Fruit fly (Drosophila melanogaster) whole organism, embryonic: Measurements from ENCODE around the gene CG7611.
A peak's percentile ranks its signal among the peaks of the same experiment; 100 is the strongest.

Experiments
- CG12236 ChIP-seq: fragments of 200-800 bp; sonication (Bioruptor generic); optimal IDR thresholded peaks from 2 replicates; lab custom pipeline; 2016; ENCODE audit warnings: missing biosample characterization, missing genetic modification characterization
- CG12299 ChIP-seq: fragments of 200-800 bp; sonication (Bioruptor generic); optimal IDR thresholded peaks from 2 replicates; lab custom pipeline; 2018; ENCODE audit warnings: missing biosample characterization, mild to moderate bottlenecking, missing genetic modification characterization
- CG12391 ChIP-seq: fragments of 200-800 bp; sonication (Bioruptor generic); optimal IDR thresholded peaks from 3 replicates; lab custom pipeline; 2018; ENCODE audit warnings: missing biosample characterization, mild to moderate bottlenecking, missing genetic modification characterization, moderate library complexity
- CG1647 ChIP-seq: fragments of 200-800 bp; sonication (Bioruptor generic); optimal IDR thresholded peaks from 3 replicates; lab custom pipeline; 2016; ENCODE audit warnings: missing biosample characterization, missing genetic modification characterization
- CG17829 ChIP-seq: fragments of 200-800 bp; optimal IDR thresholded peaks from 2 replicates; lab custom pipeline; 2019; ENCODE audit warnings: missing biosample characterization, mild to moderate bottlenecking, missing genetic modification characterization, moderate library complexity
- CG18476 ChIP-seq: fragments of 200-800 bp; sonication (Bioruptor generic); optimal IDR thresholded peaks from 2 replicates; lab custom pipeline; 2016; ENCODE audit warnings: missing biosample characterization, mild to moderate bottlenecking, missing genetic modification characterization
- CG18619 ChIP-seq: fragments of 200-800 bp; sonication (Bioruptor generic); optimal IDR thresholded peaks from 3 replicates; lab custom pipeline; 2017; ENCODE audit warnings: missing biosample characterization, mild to moderate bottlenecking, missing genetic modification characterization
- CG31388 ChIP-seq: fragments of 200-800 bp; sonication (Bioruptor generic); optimal IDR thresholded peaks from 2 replicates; lab custom pipeline; 2016; ENCODE audit warnings: missing biosample characterization, missing genetic modification characterization
- CG34224 ChIP-seq: fragments of 200-800 bp; sonication (Bioruptor generic); IDR thresholded peaks from 3 replicates; pipeline ENCODE4 v1.3.6; 2022; ENCODE audit warnings: missing biosample characterization, missing genetic modification characterization; ENCODE audit not compliant: partially characterized antibody
- CG34422 ChIP-seq: fragments of 200-800 bp; sonication (Bioruptor generic); IDR thresholded peaks from 3 replicates; pipeline ENCODE4 v1.3.6; 2022; ENCODE audit warnings: missing biosample characterization, missing genetic modification characterization
- CG4617 ChIP-seq: fragments of 200-800 bp; sonication (Bioruptor generic); optimal IDR thresholded peaks from 3 replicates; lab custom pipeline; 2016; ENCODE audit warnings: missing biosample characterization, missing genetic modification characterization, borderline replicate concordance
- CG6272 ChIP-seq: fragments of 200-800 bp; sonication (Bioruptor generic); IDR thresholded peaks from 2 replicates; pipeline ENCODE4 v1.3.6; 2022; ENCODE audit warnings: missing biosample characterization, missing genetic modification characterization
- CG6654 ChIP-seq: fragments of 200-800 bp; sonication (Bioruptor generic); optimal IDR thresholded peaks from 2 replicates; lab custom pipeline; 2017; ENCODE audit warnings: missing biosample characterization, mild to moderate bottlenecking, missing genetic modification characterization
- CG7963 ChIP-seq: fragments of 200-800 bp; sonication (Bioruptor generic); IDR thresholded peaks from 3 replicates; pipeline ENCODE4 v1.3.6; 2022; ENCODE audit warnings: missing biosample characterization, missing genetic modification characterization; ENCODE audit not compliant: partially characterized antibody
- CG8290 ChIP-seq, 3 experiments: fragments of 200-800 bp; sonication (Bioruptor generic); optimal IDR thresholded peaks; 2 replicates each; lab custom pipeline; 2016 to 2019; ENCODE audit warnings: missing biosample characterization in 3 of 3, missing genetic modification characterization in 3 of 3, mild to moderate bottlenecking in 2 of 3, moderate library complexity in 1 of 3
- CG8388 ChIP-seq: fragments of 200-800 bp; sonication (Bioruptor generic); optimal IDR thresholded peaks from 2 replicates; lab custom pipeline; 2019; ENCODE audit warnings: missing biosample characterization, mild to moderate bottlenecking, missing genetic modification characterization, moderate library complexity
- CG9932 ChIP-seq: fragments of 200-800 bp; sonication (Bioruptor generic); IDR thresholded peaks from 2 replicates; pipeline ENCODE4 v1.3.6; 2022; ENCODE audit warnings: missing biosample characterization, missing genetic modification characterization
- CTCF ChIP-seq: fragments of 200-800 bp; sonication (Bioruptor generic); optimal IDR thresholded peaks from 2 replicates; lab custom pipeline; 2017; ENCODE audit warnings: missing biosample characterization, mild to moderate bottlenecking, missing genetic modification characterization, moderate library complexity
- CrebB ChIP-seq: fragments of 200-800 bp; sonication (Bioruptor generic); optimal IDR thresholded peaks from 3 replicates; lab custom pipeline; 2018; ENCODE audit warnings: missing biosample characterization, mild to moderate bottlenecking, missing genetic modification characterization
- Dek ChIP-seq: fragments of 200-800 bp; sonication (Bioruptor generic); optimal IDR thresholded peaks from 3 replicates; lab custom pipeline; 2019; ENCODE audit warnings: missing biosample characterization, mild to moderate bottlenecking, missing genetic modification characterization, moderate library complexity
- Drgx ChIP-seq: fragments of 200-800 bp; sonication (Bioruptor generic); IDR thresholded peaks from 2 replicates; pipeline ENCODE4 v1.3.6; 2022; ENCODE audit warnings: missing biosample characterization, missing genetic modification characterization
- HLH54F ChIP-seq: fragments of 200-800 bp; sonication (Bioruptor generic); optimal IDR thresholded peaks from 3 replicates; lab custom pipeline; 2016; ENCODE audit warnings: missing biosample characterization, missing genetic modification characterization
- Hsf ChIP-seq: fragments of 200-800 bp; sonication (Bioruptor generic); optimal IDR thresholded peaks from 3 replicates; lab custom pipeline; 2016; ENCODE audit warnings: missing biosample characterization, missing genetic modification characterization
- MTF-1 ChIP-seq: fragments of 200-800 bp; sonication (Bioruptor generic); optimal IDR thresholded peaks from 2 replicates; lab custom pipeline; 2018; ENCODE audit warnings: missing biosample characterization, mild to moderate bottlenecking, missing genetic modification characterization, borderline replicate concordance
- Neu2 ChIP-seq: fragments of 200-800 bp; sonication (Bioruptor generic); optimal IDR thresholded peaks from 3 replicates; lab custom pipeline; 2016; ENCODE audit warnings: missing biosample characterization, missing genetic modification characterization, borderline replicate concordance
- Scr ChIP-seq: fragments of 200-800 bp; sonication (Bioruptor generic); IDR thresholded peaks from 2 replicates; pipeline ENCODE4 v1.3.6; 2022; ENCODE audit warnings: missing biosample characterization, missing genetic modification characterization; ENCODE audit not compliant: partially characterized antibody
- Stat92E ChIP-seq, 3 experiments: fragments of >200 bp in 2 of 3; fragments of 200-800 bp in 1 of 3; sonication (Bioruptor generic) in 1 of 3; optimal IDR thresholded peaks; 2 replicates each; lab custom pipeline; 2017 to 2019; ENCODE audit warnings: missing biosample characterization in 3 of 3, missing genetic modification characterization in 3 of 3, mild to moderate bottlenecking in 1 of 3, moderate library complexity in 1 of 3
- Xbp1 ChIP-seq: fragments of 200-800 bp; sonication (Bioruptor generic); optimal IDR thresholded peaks from 3 replicates; lab custom pipeline; 2016; ENCODE audit warnings: missing biosample characterization, mild to moderate bottlenecking, missing genetic modification characterization
- al ChIP-seq: fragments of 200-800 bp; sonication (Bioruptor generic); IDR thresholded peaks from 2 replicates; pipeline ENCODE4 v1.3.6; 2022; ENCODE audit warnings: missing biosample characterization, missing genetic modification characterization
- ase ChIP-seq: fragments of 200-800 bp; sonication (Bioruptor generic); IDR thresholded peaks from 3 replicates; pipeline ENCODE4 v1.3.6; 2022; ENCODE audit warnings: missing biosample characterization, missing genetic modification characterization
- caup ChIP-seq: fragments of 200-800 bp; sonication (Bioruptor generic); optimal IDR thresholded peaks from 3 replicates; lab custom pipeline; 2017; ENCODE audit warnings: missing biosample characterization, mild to moderate bottlenecking, missing genetic modification characterization, moderate library complexity; ENCODE audit not compliant: severe bottlenecking
- ci ChIP-seq: fragments of 200-800 bp; sonication (Bioruptor generic); IDR thresholded peaks from 3 replicates; pipeline ENCODE4 v1.3.6; 2022; ENCODE audit warnings: missing biosample characterization, missing genetic modification characterization
- dm ChIP-seq: fragments of 200-800 bp; sonication (Bioruptor generic); optimal IDR thresholded peaks from 3 replicates; lab custom pipeline; 2016; ENCODE audit warnings: missing biosample characterization, missing genetic modification characterization
- dmrt11E ChIP-seq: fragments of 200-800 bp; sonication (Bioruptor generic); optimal IDR thresholded peaks from 3 replicates; lab custom pipeline; 2018; ENCODE audit warnings: missing biosample characterization, mild to moderate bottlenecking, missing genetic modification characterization, moderate library complexity
- fd3F ChIP-seq: fragments of 200-800 bp; sonication (Bioruptor generic); optimal IDR thresholded peaks from 2 replicates; lab custom pipeline; 2018; ENCODE audit warnings: missing biosample characterization, mild to moderate bottlenecking, missing genetic modification characterization, moderate library complexity
- ftz-f1 ChIP-seq: fragments of 200-800 bp; sonication (Bioruptor generic); optimal IDR thresholded peaks from 2 replicates; lab custom pipeline; 2016; ENCODE audit warnings: missing biosample characterization, missing genetic modification characterization
- gce ChIP-seq: fragments of 200-800 bp; sonication (Bioruptor generic); IDR thresholded peaks from 3 replicates; pipeline ENCODE4 v1.3.6; 2022; ENCODE audit warnings: missing biosample characterization, missing genetic modification characterization
- grn ChIP-seq: fragments of 200-800 bp; sonication (Bioruptor generic); optimal IDR thresholded peaks from 3 replicates; lab custom pipeline; 2017; ENCODE audit warnings: missing biosample characterization, missing genetic modification characterization
- jing ChIP-seq: fragments of 200-800 bp; sonication (Bioruptor generic); optimal IDR thresholded peaks from 2 replicates; lab custom pipeline; 2018; ENCODE audit warnings: missing biosample characterization, mild to moderate bottlenecking, missing genetic modification characterization
- kni ChIP-seq: fragments of 200-800 bp; sonication (Bioruptor generic); optimal IDR thresholded peaks from 3 replicates; lab custom pipeline; 2017; ENCODE audit warnings: mild to moderate bottlenecking, missing biosample characterization, missing genetic modification reagents, missing genetic modification characterization
- org-1 ChIP-seq: fragments of 200-800 bp; sonication (Bioruptor generic); optimal IDR thresholded peaks from 2 replicates; lab custom pipeline; 2017; ENCODE audit warnings: missing biosample characterization, missing genetic modification characterization
- peb ChIP-seq: fragments of 200-800 bp; sonication (Bioruptor generic); IDR thresholded peaks from 2 replicates; pipeline ENCODE4 v1.3.6; 2022; ENCODE audit warnings: missing biosample characterization, missing genetic modification characterization
- sens-2 ChIP-seq: fragments of 200-800 bp; sonication (Bioruptor generic); IDR thresholded peaks from 2 replicates; pipeline ENCODE4 v1.3.6; 2022; ENCODE audit warnings: missing biosample characterization, missing genetic modification characterization
- sim ChIP-seq: fragments of 200-800 bp; sonication (Bioruptor generic); IDR thresholded peaks from 2 replicates; pipeline ENCODE4 v1.3.6; 2022; ENCODE audit warnings: missing biosample characterization, missing genetic modification characterization
- sob ChIP-seq: fragments of 200-800 bp; sonication (Bioruptor generic); IDR thresholded peaks from 2 replicates; pipeline ENCODE4 v1.3.6; 2022; ENCODE audit warnings: missing biosample characterization, missing genetic modification characterization
- sqz ChIP-seq: fragments of 200-800 bp; sonication (Bioruptor generic); optimal IDR thresholded peaks from 3 replicates; lab custom pipeline; 2018; ENCODE audit warnings: missing biosample characterization, mild to moderate bottlenecking, missing genetic modification characterization
- tna ChIP-seq: fragments of 200-800 bp; sonication (Bioruptor generic); IDR thresholded peaks from 2 replicates; pipeline ENCODE4 v1.3.6; 2022; ENCODE audit warnings: missing biosample characterization, missing genetic modification characterization; ENCODE audit not compliant: partially characterized antibody
- unc-4 ChIP-seq: fragments of 200-800 bp; sonication (Bioruptor generic); IDR thresholded peaks from 2 replicates; pipeline ENCODE4 v1.3.6; 2022; ENCODE audit warnings: missing biosample characterization, missing genetic modification characterization; ENCODE audit not compliant: partially characterized antibody
- vvl ChIP-seq: fragments of 200-800 bp; sonication (Bioruptor generic); IDR thresholded peaks from 2 replicates; pipeline ENCODE4 v1.3.6; 2022; ENCODE audit warnings: missing biosample characterization, missing genetic modification characterization
- wek ChIP-seq: fragments of 200-800 bp; sonication (Bioruptor generic); optimal IDR thresholded peaks from 3 replicates; lab custom pipeline; 2018; ENCODE audit warnings: missing biosample characterization, mild to moderate bottlenecking, missing genetic modification characterization, moderate library complexity

Gene CG7611

DNA sequence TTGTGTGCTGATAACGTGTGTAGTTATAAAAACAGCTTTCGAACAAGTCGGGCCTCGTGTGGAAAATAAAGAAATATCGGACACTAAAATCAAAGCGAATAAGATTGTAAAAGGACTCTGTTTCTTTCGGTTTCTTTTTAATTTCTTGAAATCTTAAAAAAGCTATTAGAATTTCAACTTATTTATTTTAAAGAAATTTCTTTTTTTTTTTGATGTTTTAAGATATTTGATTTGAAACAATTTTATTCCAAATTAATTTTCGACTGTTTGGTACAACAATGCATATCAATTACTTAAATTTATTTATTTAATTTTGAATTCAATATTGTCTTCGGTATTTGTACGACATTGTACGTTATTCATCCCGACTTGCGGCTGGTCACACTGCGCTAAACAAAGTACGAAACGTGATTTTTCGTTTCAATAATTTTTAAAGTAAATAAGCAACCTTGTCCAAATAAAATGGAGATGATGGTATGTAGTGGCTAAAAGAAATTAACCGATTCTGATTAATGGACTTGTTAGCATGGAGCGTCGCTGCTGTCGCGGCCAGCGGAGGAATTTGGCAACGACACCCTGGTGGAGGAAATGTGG lies 30.2 kb upstream of the CG7611 start, which contains the start of the genes CG7202 and CG7519 (continued):
- TF ChIP-seq CG8290 (GFP tag; optimal IDR thresholded peaks at IDR 0.05; lab: Kevin White, UChicago), result peak; percentile 13
- TF ChIP-seq CG8290 (tag; optimal IDR thresholded peaks at IDR 0.05; lab: Kevin White, UChicago), result no peak
- peak; percentile 38 for TF ChIP-seq dm
- peak; percentile 27; the same call in 1 of the 3 replicates for TF ChIP-seq gce (GFP tag; lab: Robert Waterston, UW)
- TF ChIP-seq CTCF, result no peak
- no peak for TF ChIP-seq Xbp1 (GFP tag; lab: Kevin White, UChicago)
- TF ChIP-seq sens-2 (GFP tag; lab: Robert Waterston, UW), result no peak
- no peak for TF ChIP-seq grn (GFP tag; lab: Kevin White, UChicago)
- no peak for TF ChIP-seq CrebB (tag; lab: Kevin White, UChicago)
- TF ChIP-seq sim (GFP tag; lab: Robert Waterston, UW), result no peak
- no peak for TF ChIP-seq CG12391 (tag; lab: Kevin White, UChicago)
- no peak for TF ChIP-seq ci (GFP tag; lab: Robert Waterston, UW)
- TF ChIP-seq CG18619 (GFP tag; lab: Kevin White, UChicago), result no peak
- no peak for TF ChIP-seq Neu2 (GFP tag; lab: Kevin White, UChicago)
- no peak for TF ChIP-seq vvl
- TF ChIP-seq sob (GFP tag; lab: Robert Waterston, UW), result no peak
- no peak for TF ChIP-seq CG18476 (GFP tag; lab: Kevin White, UChicago)
- TF ChIP-seq Stat92E (GFP tag; optimal IDR thresholded peaks at IDR 0.05; lab: Kevin White, UChicago), result no peak
- no peak for TF ChIP-seq Hsf (GFP tag; lab: Kevin White, UChicago)
- TF ChIP-seq Scr (GFP tag; lab: Robert Waterston, UW), result 0 out of 2 replicates have a peak, but pooled peaks have one; percentile 12
- TF ChIP-seq CG17829 (tag; lab: Kevin White, UChicago), result peak; percentile 14
- TF ChIP-seq CG12236 (GFP tag; lab: Kevin White, UChicago), result no peak
- no peak for TF ChIP-seq sqz (GFP tag; lab: Kevin White, UChicago)
- no peak for TF ChIP-seq CG8388 (GFP tag; lab: Kevin White, UChicago)
- no peak for TF ChIP-seq CG12299 (tag; lab: Kevin White, UChicago)
- TF ChIP-seq CG7963, result no peak
- no peak for TF ChIP-seq CG6654 (GFP tag; lab: Kevin White, UChicago)
- TF ChIP-seq CG31388 (GFP tag; lab: Kevin White, UChicago), result no peak
- no peak for TF ChIP-seq HLH54F

DNA sequence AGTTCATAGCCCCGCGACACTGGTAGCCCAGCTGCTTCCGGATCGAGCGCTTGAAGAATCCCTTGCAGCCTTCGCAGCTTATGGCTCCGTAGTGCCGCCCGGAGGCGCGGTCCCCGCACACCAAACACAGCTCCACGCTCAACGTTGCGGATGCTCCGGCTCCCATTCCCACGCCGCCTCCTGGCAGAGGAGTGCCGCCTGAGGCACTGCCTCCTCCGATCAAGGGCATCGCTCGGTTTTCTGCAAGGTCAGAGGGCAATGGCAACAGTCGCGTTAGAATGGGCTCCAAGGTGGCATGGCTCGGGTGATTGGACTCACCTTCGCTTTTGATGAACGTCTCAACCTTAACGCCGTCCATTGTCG lies 26.5 kb upstream of the CG7611 start:
- TF ChIP-seq CG6272 (no peak), Dek (no peak), dmrt11E (tag; lab: Kevin White, UChicago) (no peak), kni (GFP tag; lab: Kevin White, UChicago) (no peak), MTF-1 (GFP tag; lab: Kevin White, UChicago) (no peak), tna (peak; percentile 52; the same call in 1 of the 2 replicates), CG9932 (GFP tag; lab: Robert Waterston, UW) (0 out of 2 replicates have a peak, but pooled peaks have one; percentile 2), Drgx (GFP tag; lab: Robert Waterston, UW) (no peak), CG4617 (GFP tag; lab: Kevin White, UChicago) (no peak), al (GFP tag; lab: Robert Waterston, UW) (no peak), ase (GFP tag; lab: Robert Waterston, UW) (no peak), jing (GFP tag; lab: Kevin White, UChicago) (no peak), unc-4 (GFP tag; lab: Robert Waterston, UW) (no peak), CG34422 (GFP tag; lab: Robert Waterston, UW) (no peak), caup (GFP tag; lab: Kevin White, UChicago) (no peak), ftz-f1 (GFP tag; lab: Kevin White, UChicago) (peak; percentile 95), peb (GFP tag; lab: Robert Waterston, UW) (0 out of 2 replicates have a peak, but pooled peaks have one; percentile 5), fd3F (GFP tag; lab: Kevin White, UChicago) (no peak), wek (GFP tag; lab: Kevin White, UChicago) (no peak), CG1647 (GFP tag; lab: Kevin White, UChicago) (no peak), CG34224 (no peak), org-1 (GFP tag; lab: Kevin White, UChicago) (no peak), CG18619 (GFP tag; lab: Kevin White, UChicago) (no peak)
